Fruit fly (Drosophila melanogaster) whole organism, prepupa: ENCODE measurements around the gene CG32284.

Source experiments
- Blimp-1 ChIP-seq: fragments of 200-800 bp; sonication (Bioruptor generic); optimal IDR thresholded peaks from 3 replicates; lab custom pipeline; 2017; ENCODE audit warnings: missing biosample characterization, missing genetic modification characterization, mild to moderate bottlenecking, moderate library complexity, missing genetic modification reagents
- CG10631 ChIP-seq: fragments of 200-800 bp; sonication (Bioruptor generic); optimal IDR thresholded peaks from 2 replicates; lab custom pipeline; 2016; ENCODE audit warnings: missing biosample characterization, missing genetic modification characterization
- CG11294 ChIP-seq: fragments of 200-800 bp; sonication (Bioruptor generic); IDR thresholded peaks from 2 replicates; pipeline ENCODE4 v1.3.6; 2022; ENCODE audit warnings: missing biosample characterization, missing genetic modification characterization
- CG11762 ChIP-seq: fragments of 200-800 bp; sonication (Bioruptor generic); optimal IDR thresholded peaks from 3 replicates; lab custom pipeline; 2016; ENCODE audit warnings: missing biosample characterization, missing genetic modification characterization; ENCODE audit not compliant: insufficient read depth
- CG11902 ChIP-seq: fragments of 200-800 bp; sonication (Bioruptor generic); optimal IDR thresholded peaks from 3 replicates; lab custom pipeline; 2016; ENCODE audit warnings: missing biosample characterization, missing genetic modification characterization
- CG1621 ChIP-seq: fragments of 200-800 bp; sonication (Bioruptor generic); optimal IDR thresholded peaks from 3 replicates; lab custom pipeline; 2018; ENCODE audit warnings: missing biosample characterization, mild to moderate bottlenecking, missing genetic modification characterization
- CG16779 ChIP-seq: fragments of 200-800 bp; sonication (Bioruptor generic); optimal IDR thresholded peaks from 3 replicates; lab custom pipeline; 2017; ENCODE audit warnings: missing biosample characterization, mild to moderate bottlenecking, missing genetic modification characterization
- CG3032 ChIP-seq: fragments of 200-800 bp; optimal IDR thresholded peaks from 2 replicates; lab custom pipeline; 2019; ENCODE audit warnings: missing biosample characterization, mild to moderate bottlenecking, missing genetic modification characterization, moderate library complexity
- CG31627 ChIP-seq: fragments of 200-800 bp; sonication (Bioruptor generic); optimal IDR thresholded peaks from 3 replicates; lab custom pipeline; 2016; ENCODE audit warnings: missing biosample characterization, missing genetic modification characterization
- CG32006 ChIP-seq: fragments of 200-800 bp; sonication (Bioruptor generic); optimal IDR thresholded peaks from 3 replicates; lab custom pipeline; 2017; ENCODE audit warnings: missing biosample characterization, mild to moderate bottlenecking, missing genetic modification characterization
- CG3919 ChIP-seq: fragments of 200-800 bp; sonication (Bioruptor generic); optimal IDR thresholded peaks from 3 replicates; lab custom pipeline; 2016; ENCODE audit warnings: missing biosample characterization, missing genetic modification characterization
- CG4318 ChIP-seq: fragments of 200-800 bp; sonication (Bioruptor generic); optimal IDR thresholded peaks from 3 replicates; lab custom pipeline; 2017; ENCODE audit warnings: missing biosample characterization, mild to moderate bottlenecking, missing genetic modification characterization
- CG6163 ChIP-seq: fragments of 200-800 bp; sonication (Bioruptor generic); IDR thresholded peaks from 3 replicates; pipeline ENCODE4 v1.3.6; 2022; ENCODE audit warnings: missing biosample characterization, missing genetic modification characterization
- CG7368 ChIP-seq: fragments of 200-800 bp; sonication (Bioruptor generic); optimal IDR thresholded peaks from 3 replicates; lab custom pipeline; 2016; ENCODE audit warnings: missing biosample characterization, missing genetic modification characterization
- CG8119 ChIP-seq: fragments of 200-800 bp; sonication (Bioruptor generic); IDR thresholded peaks from 3 replicates; pipeline ENCODE4 v1.3.6; 2022; ENCODE audit warnings: missing biosample characterization, missing genetic modification characterization
- CG8632 ChIP-seq: fragments of 200-800 bp; sonication (Bioruptor generic); optimal IDR thresholded peaks from 3 replicates; lab custom pipeline; 2016; ENCODE audit warnings: missing biosample characterization, missing genetic modification characterization
- CG9139 ChIP-seq: fragments of 200-800 bp; sonication (Bioruptor generic); optimal IDR thresholded peaks from 3 replicates; lab custom pipeline; 2017; ENCODE audit warnings: missing biosample characterization, mild to moderate bottlenecking, missing genetic modification characterization
- Eip75B ChIP-seq: fragments of 200-800 bp; sonication (Bioruptor generic); optimal IDR thresholded peaks from 3 replicates; lab custom pipeline; 2016; ENCODE audit warnings: missing biosample characterization, missing genetic modification characterization
- Ets21C ChIP-seq: fragments of 200-800 bp; sonication (Bioruptor generic); optimal IDR thresholded peaks from 3 replicates; lab custom pipeline; 2016; ENCODE audit warnings: missing biosample characterization, missing genetic modification characterization
- Ets96B ChIP-seq: fragments of 200-800 bp; optimal IDR thresholded peaks from 2 replicates; lab custom pipeline; 2019; ENCODE audit warnings: missing biosample characterization, mild to moderate bottlenecking, missing genetic modification characterization, moderate library complexity
- Gug ChIP-seq: fragments of 200-800 bp; sonication (Bioruptor generic); IDR thresholded peaks from 2 replicates; pipeline ENCODE4 v1.3.6; 2022; ENCODE audit warnings: missing biosample characterization, missing genetic modification characterization
- Hr39 ChIP-seq: fragments of 200-800 bp; sonication (Bioruptor generic); optimal IDR thresholded peaks from 2 replicates; lab custom pipeline; 2016; ENCODE audit warnings: missing biosample characterization, missing genetic modification characterization
- Hr4 ChIP-seq: fragments of 200-800 bp; sonication (Bioruptor generic); optimal IDR thresholded peaks from 3 replicates; lab custom pipeline; 2016; ENCODE audit warnings: missing biosample characterization, missing genetic modification characterization
- Met ChIP-seq: fragments of 200-800 bp; sonication (Bioruptor generic); optimal IDR thresholded peaks from 3 replicates; lab custom pipeline; 2016; ENCODE audit warnings: missing biosample characterization, missing genetic modification characterization
- OdsH ChIP-seq: fragments of 200-800 bp; sonication (Bioruptor generic); optimal IDR thresholded peaks from 3 replicates; lab custom pipeline; 2016; ENCODE audit warnings: missing biosample characterization, missing genetic modification characterization
- Sox102F ChIP-seq: fragments of 200-800 bp; sonication (Bioruptor generic); optimal IDR thresholded peaks from 2 replicates; lab custom pipeline; 2016; ENCODE audit warnings: missing biosample characterization, mild to moderate bottlenecking, missing genetic modification characterization
- cyc ChIP-seq: fragments of 200-800 bp; sonication (Bioruptor generic); optimal IDR thresholded peaks from 3 replicates; lab custom pipeline; 2016; ENCODE audit warnings: missing biosample characterization, missing genetic modification characterization
- dac ChIP-seq: fragments of 200-800 bp; sonication (Bioruptor generic); optimal IDR thresholded peaks from 2 replicates; lab custom pipeline; 2017; ENCODE audit warnings: missing biosample characterization, mild to moderate bottlenecking, missing genetic modification characterization
- eg ChIP-seq: fragments of 200-800 bp; sonication (Bioruptor generic); IDR thresholded peaks from 3 replicates; pipeline ENCODE4 v1.3.6; 2022; ENCODE audit warnings: missing biosample characterization, missing genetic modification characterization
- esn ChIP-seq: fragments of 200-800 bp; sonication (Bioruptor generic); optimal IDR thresholded peaks from 2 replicates; lab custom pipeline; 2016; ENCODE audit warnings: missing biosample characterization, mild to moderate bottlenecking, missing genetic modification characterization, moderate library complexity
- fd85E ChIP-seq: fragments of 200-800 bp; sonication (Bioruptor generic); optimal IDR thresholded peaks from 3 replicates; lab custom pipeline; 2016; ENCODE audit warnings: missing biosample characterization, missing genetic modification characterization
- lz ChIP-seq: fragments of 200-800 bp; sonication (Bioruptor generic); optimal IDR thresholded peaks from 3 replicates; lab custom pipeline; 2016; ENCODE audit warnings: missing biosample characterization, missing genetic modification characterization
- spab ChIP-seq: fragments of 200-800 bp; sonication (Bioruptor generic); optimal IDR thresholded peaks from 2 replicates; lab custom pipeline; 2017; ENCODE audit warnings: missing biosample characterization, mild to moderate bottlenecking, missing genetic modification characterization, missing genetic modification reagents
- topi ChIP-seq: fragments of 200-800 bp; sonication (Bioruptor generic); optimal IDR thresholded peaks from 3 replicates; lab custom pipeline; 2016; ENCODE audit warnings: missing biosample characterization, missing genetic modification characterization
- vri ChIP-seq: fragments of 200-800 bp; sonication (Bioruptor generic); optimal IDR thresholded peaks from 3 replicates; lab custom pipeline; 2016; ENCODE audit warnings: missing biosample characterization, mild to moderate bottlenecking, missing genetic modification characterization

The CG32284 gene

dm6 chr3L:3198447-3199402 lies 12.3 kb downstream of the CG32284 start, which contains the start of the genes CG32276 and gry (continued):
- TF ChIP-seq CG3032 (tag; lab: Kevin White, UChicago) (peak; percentile 75), Hr4 (GFP tag; lab: Kevin White, UChicago) (no peak), CG3919 (peak; percentile 84), Ets21C (GFP tag; lab: Kevin White, UChicago) (peak; percentile 77), vri (GFP tag; lab: Kevin White, UChicago) (no peak), CG16779 (tag; lab: Kevin White, UChicago) (peak; percentile 34), Gug (0 out of 2 replicates have a peak, but pooled peaks have one; percentile 27), CG6163 (GFP tag; lab: Robert Waterston, UW) (peak; percentile 65), CG1621 (tag; lab: Kevin White, UChicago) (peak; percentile 48)

DNA sequence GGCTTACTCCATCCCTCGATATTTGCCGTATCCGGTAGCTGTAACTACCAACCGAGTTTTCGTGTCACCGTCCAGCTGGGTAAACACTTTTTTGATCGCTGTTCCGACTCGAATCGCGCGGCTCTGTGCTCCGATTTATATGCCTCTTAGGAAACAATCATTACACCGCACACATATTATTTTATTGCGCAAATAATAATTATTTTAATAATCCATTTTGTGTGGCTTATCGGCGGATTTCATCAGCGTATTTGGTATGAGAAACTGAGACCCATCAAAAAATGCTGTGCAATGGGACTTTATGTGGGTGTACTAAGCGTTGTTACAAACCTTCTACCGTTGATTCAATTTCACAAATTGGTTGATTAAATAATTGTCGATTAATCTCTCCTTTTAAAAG lies 16.6 kb downstream of the CG32284 start, which contains the start of gene CG32271:
TSS of gene CG32271 (minus strand) at position 101 of the 400 bp plus-strand sequence.
- TF ChIP-seq Hr39 (GFP tag; lab: Kevin White, UChicago) (no peak), Ets96B (tag; lab: Kevin White, UChicago) (no peak), CG32006 (GFP tag; lab: Kevin White, UChicago) (no peak), CG8632 (GFP tag; lab: Kevin White, UChicago) (no peak), topi (GFP tag; lab: Kevin White, UChicago) (no peak), CG6163 (GFP tag; lab: Robert Waterston, UW) (no peak), esn (GFP tag; lab: Kevin White, UChicago) (no peak), CG9139 (GFP tag; lab: Kevin White, UChicago) (no peak), cyc (GFP tag; lab: Kevin White, UChicago) (no peak), fd85E (no peak), eg (no peak), Eip75B (GFP tag; lab: Kevin White, UChicago) (no peak)

- no peak for TF ChIP-seq CG31627 (GFP tag; lab: Kevin White, UChicago)
- no peak for TF ChIP-seq Blimp-1 (GFP tag; lab: Kevin White, UChicago)
- no peak for TF ChIP-seq spab (GFP tag; lab: Kevin White, UChicago)
- no peak for TF ChIP-seq lz (GFP tag; lab: Kevin White, UChicago)
Measured at dm6 chr3L:3204348-3204747, 17.9 kb downstream of the CG32284 start, which contains the start of gene CG33159. CG33159 (minus strand) TSS chr3L:3204448.

- TF ChIP-seq OdsH (GFP tag; lab: Kevin White, UChicago) (no peak), CG16779 (tag; lab: Kevin White, UChicago) (no peak), CG31627 (GFP tag; lab: Kevin White, UChicago) (no peak), CG10631 (no peak), CG8119 (GFP tag; lab: Robert Waterston, UW) (no peak), Met (GFP tag; lab: Kevin White, UChicago) (no peak), CG11294 (GFP tag; lab: Robert Waterston, UW) (no peak), CG11902 (GFP tag; lab: Kevin White, UChicago) (no peak), CG1621 (tag; lab: Kevin White, UChicago) (no peak), spab (GFP tag; lab: Kevin White, UChicago) (no peak), Sox102F (GFP tag; lab: Kevin White, UChicago) (no peak), Gug (no peak), CG11762 (GFP tag; lab: Kevin White, UChicago) (no peak), CG4318 (GFP tag; lab: Kevin White, UChicago) (no peak), dac (GFP tag; lab: Kevin White, UChicago) (no peak), CG7368 (no peak)
- TF ChIP-seq, all 60 proteins: peak for 0
Measured at dm6 chr3L:3205349-3205748, 18.9 kb downstream of the CG32284 start, which contains the start of gene CG32277. CG32277 (minus strand) TSS chr3L:3205449.
